Worm (Caenorhabditis elegans): ENCODE measurements around the gene T05G5.5.
A peak's percentile ranks its signal among the peaks of the same experiment; 100 is the strongest.

The T05G5.5 gene

ce11 chrIII:9751074-9751473 lies at the start of gene T05G5.5:
Gene T05G5.5 (minus strand): TSS chrIII:9751432.
- TF ChIP-seq dao-5 (tag; optimal IDR thresholded peaks at IDR 0.05) (no peak), W03F9.2 (tag; optimal IDR thresholded peaks at IDR 0.05) (no peak), him-1 (tag; optimal IDR thresholded peaks at IDR 0.05) (no peak)

- TF ChIP-seq W03F9.2 (tag; optimal IDR thresholded peaks at IDR 0.05) (no peak), him-1 (tag; optimal IDR thresholded peaks at IDR 0.05) (no peak), dao-5 (tag; optimal IDR thresholded peaks at IDR 0.05) (no peak)
Measured at ce11 chrIII:9798478-9799157, 47.4 kb upstream of the T05G5.5 start, which contains the start of gene ZK632.2. Gene ZK632.2 (plus strand): TSS chrIII:9799107.

- TF ChIP-seq him-1 (tag; optimal IDR thresholded peaks at IDR 0.05): no peak
- no peak for TF ChIP-seq dao-5 (tag; optimal IDR thresholded peaks at IDR 0.05)
- no peak for TF ChIP-seq W03F9.2 (tag; optimal IDR thresholded peaks at IDR 0.05)
Measured at ce11 chrIII:9796448-9796847, 45.2 kb upstream of the T05G5.5 start, which contains the start of gene srxa-10. Gene srxa-10 (minus strand): TSS chrIII:9796548.

- TF ChIP-seq him-1 (tag; optimal IDR thresholded peaks at IDR 0.05): no peak
- TF ChIP-seq W03F9.2 (tag; optimal IDR thresholded peaks at IDR 0.05): no peak
- TF ChIP-seq dao-5 (tag; optimal IDR thresholded peaks at IDR 0.05): no peak
Measured at ce11 chrIII:9793592-9794417, 42.6 kb upstream of the T05G5.5 start, which contains the start of the genes R10E11.9 and mcm-6. Gene R10E11.9 (minus strand): TSS chrIII:9793642. Gene mcm-6 (plus strand): TSS chrIII:9794367.

- TF ChIP-seq dao-5 (tag; optimal IDR thresholded peaks at IDR 0.05): no peak
- TF ChIP-seq him-1 (tag; optimal IDR thresholded peaks at IDR 0.05): no peak
- no peak for TF ChIP-seq W03F9.2 (tag; optimal IDR thresholded peaks at IDR 0.05)
Measured at ce11 chrIII:9789607-9790073, 38.4 kb upstream of the T05G5.5 start, which contains the start of gene R10E11.5. Gene R10E11.5 (minus strand): TSS chrIII:9789657.

ce11 chrIII:9789083-9789482 lies 37.9 kb upstream of the T05G5.5 start:
- TF ChIP-seq him-1 (tag; optimal IDR thresholded peaks at IDR 0.05): no peak
- TF ChIP-seq dao-5 (tag; optimal IDR thresholded peaks at IDR 0.05): no peak
- no peak for TF ChIP-seq W03F9.2 (tag; optimal IDR thresholded peaks at IDR 0.05)

- no peak for TF ChIP-seq him-1 (tag; optimal IDR thresholded peaks at IDR 0.05)
- TF ChIP-seq dao-5 (tag; optimal IDR thresholded peaks at IDR 0.05): no peak
- TF ChIP-seq W03F9.2 (tag; optimal IDR thresholded peaks at IDR 0.05): no peak
Measured at ce11 chrIII:9786776-9787175, 35.5 kb upstream of the T05G5.5 start.

ce11 chrIII:9783133-9783590 lies 31.9 kb upstream of the T05G5.5 start:
- no peak for TF ChIP-seq W03F9.2 (tag; optimal IDR thresholded peaks at IDR 0.05)

ce11 chrIII:9782483-9783081 lies 31.4 kb upstream of the T05G5.5 start, which contains the start of gene R10E11.6:
Gene R10E11.6 (plus strand): TSS chrIII:9783006.
- no peak for TF ChIP-seq W03F9.2 (tag; optimal IDR thresholded peaks at IDR 0.05)
- no peak for TF ChIP-seq dao-5 (tag; optimal IDR thresholded peaks at IDR 0.05)

ce11 chrIII:9782011-9782436 lies 30.8 kb upstream of the T05G5.5 start, which contains the start of gene vha-2:
Gene vha-2 (plus strand): TSS chrIII:9782164.
- TF ChIP-seq him-1 (tag; optimal IDR thresholded peaks at IDR 0.05) (no peak), dao-5 (tag; optimal IDR thresholded peaks at IDR 0.05) (no peak), W03F9.2 (tag; optimal IDR thresholded peaks at IDR 0.05) (no peak)

- TF ChIP-seq dao-5 (tag; optimal IDR thresholded peaks at IDR 0.05): no peak
- peak; percentile 63 for TF ChIP-seq him-1 (tag; optimal IDR thresholded peaks at IDR 0.05)
- peak; percentile 87 for TF ChIP-seq W03F9.2 (tag; optimal IDR thresholded peaks at IDR 0.05)
Measured at ce11 chrIII:9780665-9781304, 29.6 kb upstream of the T05G5.5 start, which contains the start of gene vha-1. Gene vha-1 (plus strand): TSS chrIII:9781254.

ce11 chrIII:9780254-9780653 lies 29.0 kb upstream of the T05G5.5 start, which contains the start of gene sqv-3:
Gene sqv-3 (minus strand): TSS chrIII:9780354.
- TF ChIP-seq dao-5 (tag; optimal IDR thresholded peaks at IDR 0.05): no peak
- no peak for TF ChIP-seq him-1 (tag; optimal IDR thresholded peaks at IDR 0.05)
- TF ChIP-seq W03F9.2 (tag; optimal IDR thresholded peaks at IDR 0.05): no peak

ce11 chrIII:9779080-9779479 lies 27.8 kb upstream of the T05G5.5 start:
- TF ChIP-seq him-1 (tag; optimal IDR thresholded peaks at IDR 0.05) (no peak), W03F9.2 (tag; optimal IDR thresholded peaks at IDR 0.05) (no peak), dao-5 (tag; optimal IDR thresholded peaks at IDR 0.05) (no peak)
